Worm (Caenorhabditis elegans): Measurements from ENCODE around the gene acp-3.

DNA sequence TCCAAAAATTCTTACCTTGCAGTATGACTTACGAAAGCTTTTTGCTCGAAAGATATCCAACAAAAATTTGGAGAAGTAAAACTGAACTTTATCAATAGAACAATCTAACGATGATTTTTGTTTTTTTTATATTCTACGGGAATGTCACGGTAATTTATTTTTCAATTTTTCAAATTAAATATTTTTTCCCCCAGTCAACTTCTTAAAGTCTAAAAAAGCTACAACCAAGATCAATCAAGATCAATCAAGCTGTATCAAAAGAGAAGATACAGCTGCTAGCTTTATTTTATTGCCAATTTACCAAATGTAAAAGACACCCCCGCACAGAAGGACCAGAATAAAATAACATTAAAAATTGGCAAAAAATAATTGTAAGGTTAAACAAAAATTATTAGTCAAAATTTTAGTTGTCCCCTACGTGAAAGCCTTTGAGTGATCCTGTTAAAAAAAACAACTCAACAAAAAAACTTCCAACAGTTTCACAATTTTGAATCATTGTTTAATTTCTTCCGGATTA is 38.4 kb upstream of the acp-3 start, which contains the start of the genes M05D6.1 and M05D6.3:
- no peak for TF ChIP-seq ceh-39 (tag; optimal IDR thresholded peaks at IDR 0.05)
- no peak for TF ChIP-seq snpc-4 (tag; optimal IDR thresholded peaks at IDR 0.05)
- no peak for TF ChIP-seq unc-120 (tag; optimal IDR thresholded peaks at IDR 0.05; ENCODE audit: poor library complexity, severe bottlenecking)
- no peak for TF ChIP-seq unc-62 (GFP tag; optimal IDR thresholded peaks at IDR 0.05)
- TF ChIP-seq lsy-2 (tag; optimal IDR thresholded peaks at IDR 0.05) = no peak
- no peak for TF ChIP-seq unc-39 (tag; optimal IDR thresholded peaks at IDR 0.05)
- no peak for TF ChIP-seq nhr-76 (tag; optimal IDR thresholded peaks at IDR 0.05)
